Worm (Caenorhabditis elegans) whole organism, L2 larva: Measurements from ENCODE around the gene C14A6.6.

Experiments used
- C34F6.9 ChIP-seq: fragments of 150-350 bp; optimal IDR thresholded peaks from 2 replicates; lab custom pipeline; 2014; ENCODE audit warnings: missing biosample characterization, missing genetic modification characterization
- F13H6.1 ChIP-seq: sonication (generic microtip); optimal IDR thresholded peaks from 2 replicates; lab custom pipeline; 2016; ENCODE audit warnings: missing genetic modification characterization, missing compliant biosample characterization
- R02D3.7 ChIP-seq: fragments of 150-350 bp; optimal IDR thresholded peaks from 2 replicates; lab custom pipeline; 2014; ENCODE audit warnings: missing biosample characterization, missing genetic modification characterization
- Y55F3AM.14 ChIP-seq: fragments of 200-800 bp; sonication (Bioruptor generic); optimal IDR thresholded peaks from 2 replicates; lab custom pipeline; 2018; ENCODE audit warnings: mild to moderate bottlenecking, missing genetic modification characterization, missing compliant biosample characterization
- ZK546.5 ChIP-seq: sonication (generic microtip); optimal IDR thresholded peaks from 2 replicates; lab custom pipeline; 2017; ENCODE audit warnings: missing biosample characterization, missing genetic modification characterization
- alr-1 ChIP-seq: fragments of 150-350 bp; optimal IDR thresholded peaks from 2 replicates; lab custom pipeline; 2014; ENCODE audit warnings: missing biosample characterization, missing genetic modification characterization
- aly-2 ChIP-seq: fragments of 150-350 bp; optimal IDR thresholded peaks from 2 replicates; lab custom pipeline; 2014; ENCODE audit warnings: missing biosample characterization, missing genetic modification characterization
- ama-1 ChIP-seq: fragments of 150-350 bp; optimal IDR thresholded peaks from 2 replicates; lab custom pipeline; 2018; ENCODE audit warnings: inconsistent platforms
- ceh-16 ChIP-seq: fragments of 150-350 bp; optimal IDR thresholded peaks from 2 replicates; lab custom pipeline; 2014; ENCODE audit warnings: missing biosample characterization, missing genetic modification characterization
- ceh-82 ChIP-seq: fragments of 150-350 bp; optimal IDR thresholded peaks from 2 replicates; lab custom pipeline; 2014; ENCODE audit warnings: missing biosample characterization, missing genetic modification characterization
- crh-2 ChIP-seq: sonication (generic microtip); optimal IDR thresholded peaks from 2 replicates; lab custom pipeline; 2017; ENCODE audit warnings: missing biosample characterization, missing genetic modification characterization
- dmd-4 ChIP-seq: sonication (generic microtip); optimal IDR thresholded peaks from 2 replicates; lab custom pipeline; 2017; ENCODE audit warnings: missing biosample characterization, missing genetic modification characterization
- egl-27 ChIP-seq: sonication (generic microtip); optimal IDR thresholded peaks from 3 replicates; lab custom pipeline; 2017; ENCODE audit warnings: missing biosample characterization, missing genetic modification reagents, missing genetic modification characterization
- elt-1 ChIP-seq: fragments of 150-350 bp; optimal IDR thresholded peaks from 2 replicates; lab custom pipeline; 2014; ENCODE audit warnings: missing biosample characterization, missing genetic modification characterization
- elt-3 ChIP-seq: sonication (generic microtip); optimal IDR thresholded peaks from 2 replicates; lab custom pipeline; 2017; ENCODE audit warnings: missing biosample characterization, missing genetic modification characterization
- fos-1 ChIP-seq: fragments of 150-350 bp; optimal IDR thresholded peaks from 2 replicates; lab custom pipeline; 2014; ENCODE audit warnings: missing biosample characterization, missing genetic modification characterization
- lin-11 ChIP-seq: fragments of 150-350 bp; sonication (generic microtip); optimal IDR thresholded peaks from 2 replicates; lab custom pipeline; 2014; ENCODE audit warnings: missing biosample characterization, missing genetic modification characterization, inconsistent platforms, mixed read lengths
- lin-39 ChIP-seq: fragments of 150-350 bp; optimal IDR thresholded peaks from 2 replicates; lab custom pipeline; 2014; ENCODE audit warnings: missing biosample characterization, missing genetic modification reagents, missing genetic modification characterization
- lsy-2 ChIP-seq, 2 experiments: fragments of 150-350 bp in 1 of 2; sonication (generic microtip) in 1 of 2; optimal IDR thresholded peaks; 2 replicates each; lab custom pipeline; 2014 to 2017; ENCODE audit warnings: missing biosample characterization in 2 of 2, missing genetic modification characterization in 2 of 2
- mab-5 ChIP-seq: fragments of 150-350 bp; optimal IDR thresholded peaks from 2 replicates; lab custom pipeline; 2014; ENCODE audit warnings: missing biosample characterization, missing genetic modification characterization
- mbf-1 ChIP-seq: sonication (generic microtip); optimal IDR thresholded peaks from 2 replicates; lab custom pipeline; 2017; ENCODE audit warnings: missing biosample characterization, missing genetic modification characterization
- mdl-1 ChIP-seq, 2 experiments: fragments of 150-350 bp in 1 of 2; sonication (generic microtip) in 1 of 2; optimal IDR thresholded peaks; 2 replicates each; lab custom pipeline; 2017; ENCODE audit warnings: missing biosample characterization in 2 of 2, missing genetic modification characterization in 2 of 2
- nhr-11 ChIP-seq: fragments of 150-350 bp; optimal IDR thresholded peaks from 2 replicates; lab custom pipeline; 2014; ENCODE audit warnings: missing biosample characterization, missing genetic modification characterization
- nhr-12 ChIP-seq: fragments of 150-350 bp; optimal IDR thresholded peaks from 2 replicates; lab custom pipeline; 2014; ENCODE audit warnings: missing biosample characterization, missing genetic modification characterization
- nhr-129 ChIP-seq: fragments of 150-350 bp; optimal IDR thresholded peaks from 2 replicates; lab custom pipeline; 2014; ENCODE audit warnings: missing biosample characterization, missing genetic modification characterization
- nhr-21 ChIP-seq: fragments of 150-350 bp; optimal IDR thresholded peaks from 2 replicates; lab custom pipeline; 2014; ENCODE audit warnings: missing biosample characterization, missing genetic modification characterization
- nhr-23 ChIP-seq: fragments of 150-350 bp; optimal IDR thresholded peaks from 2 replicates; lab custom pipeline; 2014; ENCODE audit warnings: missing biosample characterization, missing genetic modification reagents, missing genetic modification characterization
- nhr-237 ChIP-seq: fragments of 150-350 bp; optimal IDR thresholded peaks from 2 replicates; lab custom pipeline; 2014; ENCODE audit warnings: missing biosample characterization, missing genetic modification characterization
- nhr-25 ChIP-seq: fragments of 150-350 bp; sonication (generic microtip); optimal IDR thresholded peaks from 3 replicates; lab custom pipeline; 2014; ENCODE audit warnings: missing biosample characterization, missing genetic modification characterization
- nhr-6 ChIP-seq: fragments of 150-350 bp; optimal IDR thresholded peaks from 2 replicates; lab custom pipeline; 2014; ENCODE audit warnings: missing biosample characterization, missing genetic modification characterization
- nhr-77 ChIP-seq: fragments of 150-350 bp; optimal IDR thresholded peaks from 2 replicates; lab custom pipeline; 2014; ENCODE audit warnings: missing biosample characterization, missing genetic modification characterization
- sem-4 ChIP-seq: fragments of 150-350 bp; optimal IDR thresholded peaks from 2 replicates; lab custom pipeline; 2014; ENCODE audit warnings: missing biosample characterization, missing genetic modification reagents, missing genetic modification characterization
- skn-1 ChIP-seq: sonication (generic microtip); optimal IDR thresholded peaks from 2 replicates; lab custom pipeline; 2017; ENCODE audit warnings: missing biosample characterization, missing genetic modification characterization
- sma-3 ChIP-seq: sonication (generic microtip); optimal IDR thresholded peaks from 2 replicates; lab custom pipeline; 2016; ENCODE audit warnings: missing genetic modification reagents, missing genetic modification characterization, missing compliant biosample characterization
- sma-9 ChIP-seq, 2 experiments: fragments of 150-350 bp in 1 of 2; sonication (generic microtip) in 1 of 2; optimal IDR thresholded peaks; 2 replicates each; lab custom pipeline; 2014 to 2016; ENCODE audit warnings: missing genetic modification characterization in 2 of 2, mild to moderate bottlenecking in 1 of 2, missing biosample characterization in 1 of 2, missing compliant biosample characterization in 1 of 2, missing genetic modification reagents in 1 of 2, moderate library complexity in 1 of 2
- snpc-4 ChIP-seq: fragments of 150-350 bp; optimal IDR thresholded peaks from 2 replicates; lab custom pipeline; 2014; ENCODE audit warnings: missing biosample characterization, missing genetic modification characterization
- unc-39 ChIP-seq: fragments of 150-350 bp; optimal IDR thresholded peaks from 2 replicates; lab custom pipeline; 2014; ENCODE audit warnings: missing biosample characterization, missing genetic modification characterization
- unc-55 ChIP-seq: fragments of 150-350 bp; sonication (generic microtip); optimal IDR thresholded peaks from 3 replicates; lab custom pipeline; 2014; ENCODE audit warnings: missing biosample characterization, missing genetic modification reagents, missing genetic modification characterization
- unc-62 ChIP-seq: fragments of 150-350 bp; optimal IDR thresholded peaks from 2 replicates; lab custom pipeline; 2014; ENCODE audit warnings: missing biosample characterization, missing genetic modification reagents, missing genetic modification characterization
- ztf-1 ChIP-seq: fragments of 200-800 bp; sonication (Bioruptor generic); conservative IDR thresholded peaks from 2 replicates; pipeline ENCODE4 v1.3.6; 2022; ENCODE audit warnings: missing genetic modification characterization, missing compliant biosample characterization
- ztf-11 ChIP-seq: sonication (generic microtip); optimal IDR thresholded peaks from 2 replicates; lab custom pipeline; 2017; ENCODE audit warnings: missing biosample characterization, missing genetic modification characterization

Gene C14A6.6

ce11 chrV:18178659-18179058 lies 11.6 kb upstream of the C14A6.6 start, which contains the start of gene C31G12.4:
Gene C31G12.4 (minus strand): TSS chrV:18178759.
- TF ChIP-seq lin-39 (tag; lab: Kevin White, UChicago) = no peak
- no peak for TF ChIP-seq ztf-11
- TF ChIP-seq C34F6.9 (tag; lab: Kevin White, UChicago) = no peak
- no peak for TF ChIP-seq nhr-11 (tag; lab: Kevin White, UChicago)
- TF ChIP-seq nhr-6 = no peak
- no peak for TF ChIP-seq nhr-129 (tag; lab: Kevin White, UChicago)
- no peak for TF ChIP-seq mbf-1 (tag; lab: Kevin White, UChicago)
- no peak for TF ChIP-seq unc-62
- TF ChIP-seq nhr-12 (tag; lab: Kevin White, UChicago) = no peak
- TF ChIP-seq aly-2 (tag; lab: Kevin White, UChicago) = no peak
- no peak for TF ChIP-seq sma-3 (GFP tag; lab: Kevin White, UChicago)
- no peak for TF ChIP-seq ceh-82
- TF ChIP-seq elt-3 (tag; lab: Kevin White, UChicago) = no peak
- TF ChIP-seq R02D3.7 (tag; lab: Kevin White, UChicago) = no peak
- no peak for TF ChIP-seq sma-9 (GFP tag; optimal IDR thresholded peaks at IDR 0.05; lab: Kevin White, UChicago)
- no peak for TF ChIP-seq sma-9 (tag; optimal IDR thresholded peaks at IDR 0.05; lab: Kevin White, UChicago)
- TF ChIP-seq nhr-21 = no peak
- no peak for TF ChIP-seq egl-27
- no peak for TF ChIP-seq ztf-1 (GFP tag; lab: Robert Waterston, UW)
- no peak for TF ChIP-seq nhr-23 (tag; lab: Kevin White, UChicago)
- no peak for TF ChIP-seq nhr-237 (tag; lab: Kevin White, UChicago)

- TF ChIP-seq ceh-82 (no peak), sma-3 (GFP tag; lab: Kevin White, UChicago) (no peak), unc-55 (no peak), F13H6.1 (tag; lab: Kevin White, UChicago) (no peak), ZK546.5 (tag; lab: Kevin White, UChicago) (no peak), nhr-237 (tag; lab: Kevin White, UChicago) (no peak), snpc-4 (tag; lab: Kevin White, UChicago) (no peak), mdl-1 (tag; optimal IDR thresholded peaks at IDR 0.05; lab: Kevin White, UChicago) (no peak), ama-1 (lab: Kevin White, UChicago) (no peak), unc-62 (no peak), R02D3.7 (tag; lab: Kevin White, UChicago) (no peak), dmd-4 (tag; lab: Kevin White, UChicago) (no peak), skn-1 (tag; lab: Kevin White, UChicago) (no peak), lin-39 (tag; lab: Kevin White, UChicago) (no peak), crh-2 (tag; lab: Kevin White, UChicago) (no peak)
Observed at ce11 chrV:18171568-18171967, 4.5 kb upstream of the C14A6.6 start, which contains the start of gene C14A6.8. Gene C14A6.8 (minus strand): TSS chrV:18171668.

ce11 chrV:18168266-18168665 lies 1.2 kb upstream of the C14A6.6 start, which contains the start of gene C14A6.7:
Gene C14A6.7 (minus strand): TSS chrV:18168366.
- TF ChIP-seq fos-1 (tag; lab: Kevin White, UChicago) = no peak
- no peak for TF ChIP-seq nhr-129 (tag; lab: Kevin White, UChicago)
- TF ChIP-seq nhr-23 (tag; lab: Kevin White, UChicago) = no peak
- no peak for TF ChIP-seq ZK546.5 (tag; lab: Kevin White, UChicago)
- no peak for TF ChIP-seq C34F6.9 (tag; lab: Kevin White, UChicago)
- no peak for TF ChIP-seq nhr-25 (tag; lab: Kevin White, UChicago)
- no peak for TF ChIP-seq ceh-16 (tag; lab: Kevin White, UChicago)
- TF ChIP-seq elt-3 (tag; lab: Kevin White, UChicago) = no peak
- no peak for TF ChIP-seq unc-39 (tag; lab: Kevin White, UChicago)
- no peak for TF ChIP-seq nhr-21
- no peak for TF ChIP-seq lsy-2 (tag; optimal IDR thresholded peaks at IDR 0.05; lab: Kevin White, UChicago)
- TF ChIP-seq lin-11 = no peak
- TF ChIP-seq skn-1 (tag; lab: Kevin White, UChicago) = no peak
- no peak for TF ChIP-seq Y55F3AM.14 (GFP tag; lab: Kevin White, UChicago)
- no peak for TF ChIP-seq alr-1 (tag; lab: Kevin White, UChicago)
- TF ChIP-seq, all 48 proteins: peak for 0

- TF ChIP-seq skn-1 (tag; lab: Kevin White, UChicago) (no peak), ama-1 (lab: Kevin White, UChicago) (no peak), nhr-77 (tag; lab: Kevin White, UChicago) (no peak), crh-2 (tag; lab: Kevin White, UChicago) (no peak), sma-9 (GFP tag; optimal IDR thresholded peaks at IDR 0.05; lab: Kevin White, UChicago) (no peak), sma-9 (tag; optimal IDR thresholded peaks at IDR 0.05; lab: Kevin White, UChicago) (no peak), nhr-237 (tag; lab: Kevin White, UChicago) (no peak), nhr-23 (tag; lab: Kevin White, UChicago) (no peak), mab-5 (tag; lab: Kevin White, UChicago) (no peak), ZK546.5 (tag; lab: Kevin White, UChicago) (no peak), unc-39 (tag; lab: Kevin White, UChicago) (no peak), nhr-129 (tag; lab: Kevin White, UChicago) (no peak), elt-1 (tag; lab: Kevin White, UChicago) (no peak), lin-39 (tag; lab: Kevin White, UChicago) (no peak), F13H6.1 (tag; lab: Kevin White, UChicago) (no peak), ztf-1 (GFP tag; lab: Robert Waterston, UW) (no peak), sem-4 (tag; lab: Kevin White, UChicago) (no peak), nhr-12 (tag; lab: Kevin White, UChicago) (no peak), ceh-16 (tag; lab: Kevin White, UChicago) (no peak)
Observed at ce11 chrV:18164758-18165157, 2.3 kb downstream of the C14A6.6 start, which contains the start of gene C14A6.5. Gene C14A6.5 (minus strand): TSS chrV:18164858.
